Fruit fly (Drosophila melanogaster): ENCODE measurements around the gene CG13698.

The CG13698 gene

dm6 chr3L:18148418-18148973 is 42.5 kb upstream of the CG13698 start, which contains the start of gene CG7330 (continued):
- TF ChIP-seq Sry-β (GFP tag; optimal IDR thresholded peaks at IDR 0.05) (no peak), CG10543 (GFP tag; optimal IDR thresholded peaks at IDR 0.05) (peak; percentile 89), CG7271 (tag; optimal IDR thresholded peaks at IDR 0.05) (no peak), gem (tag; optimal IDR thresholded peaks at IDR 0.05) (peak; percentile 97), CG7987 (GFP tag; optimal IDR thresholded peaks at IDR 0.05) (peak; percentile 63), CG7963 (GFP tag; IDR thresholded peaks at IDR 0.05; ENCODE audit: partially characterized antibody) (no peak), Mrtf (GFP tag; IDR thresholded peaks at IDR 0.05) (peak; percentile 72), caup (GFP tag; optimal IDR thresholded peaks at IDR 0.05; ENCODE audit: severe bottlenecking) (peak; percentile 90), grau (tag; optimal IDR thresholded peaks at IDR 0.05) (peak; percentile 95), org-1 (GFP tag; optimal IDR thresholded peaks at IDR 0.05) (peak; percentile 93), CG12155 (GFP tag; optimal IDR thresholded peaks at IDR 0.05) (peak; percentile 86), phol (tag; optimal IDR thresholded peaks at IDR 0.05) (peak; percentile 95), sens (GFP tag) (peak; percentile 90), slou (GFP tag; optimal IDR thresholded peaks at IDR 0.05) (peak; percentile 55), Drgx (GFP tag; IDR thresholded peaks at IDR 0.05) (peak; percentile 95), crc (GFP tag; optimal IDR thresholded peaks at IDR 0.05) (no peak), ken (GFP tag; IDR thresholded peaks at IDR 0.05) (peak; percentile 66), amos (GFP tag; IDR thresholded peaks at IDR 0.05; ENCODE audit: partially characterized antibody) (no peak), Trl (optimal IDR thresholded peaks at IDR 0.05) (no peak), Trl (GFP tag; optimal IDR thresholded peaks at IDR 0.05) (peak; percentile 26), trem (tag; optimal IDR thresholded peaks at IDR 0.05) (peak; percentile 63), stwl (tag; optimal IDR thresholded peaks at IDR 0.05) (no peak), sisA (GFP tag; IDR thresholded peaks at IDR 0.05) (peak; percentile 92), gsb (GFP tag; IDR thresholded peaks at IDR 0.05) (peak; percentile 80), Hmx (GFP tag; optimal IDR thresholded peaks at IDR 0.05) (peak; percentile 64), dysf (GFP tag; IDR thresholded peaks at IDR 0.05) (peak; percentile 94), CG9437 (GFP tag; optimal IDR thresholded peaks at IDR 0.05) (peak; percentile 91), schlank (tag; optimal IDR thresholded peaks at IDR 0.05) (peak; percentile 60), sd (tag; optimal IDR thresholded peaks at IDR 0.05) (peak; percentile 73), H2.0 (GFP tag; IDR thresholded peaks at IDR 0.05) (peak; percentile 78), tna (GFP tag; IDR thresholded peaks at IDR 0.05; ENCODE audit: partially characterized antibody) (no peak), Taf1 (GFP tag; IDR thresholded peaks at IDR 0.05) (peak; percentile 34; the same call in 1 of the 2 replicates), tx (GFP tag; optimal IDR thresholded peaks at IDR 0.05) (no peak), Asciz (GFP tag; optimal IDR thresholded peaks at IDR 0.05) (peak; percentile 95), exex (tag; optimal IDR thresholded peaks at IDR 0.05) (peak; percentile 71), Ets65A (GFP tag) (peak; percentile 89), CG14014 (GFP tag; IDR thresholded peaks at IDR 0.05) (peak; percentile 88; the same call in 1 of the 2 replicates), zen (tag; optimal IDR thresholded peaks at IDR 0.05) (peak; percentile 69), Neu2 (GFP tag; optimal IDR thresholded peaks at IDR 0.05; ENCODE audit: borderline replicate concordance) (no peak), CG18764 (GFP tag; optimal IDR thresholded peaks at IDR 0.05) (peak; percentile 73), CG12744 (GFP tag; optimal IDR thresholded peaks at IDR 0.05) (no peak), Blimp-1 (GFP tag; optimal IDR thresholded peaks at IDR 0.05) (peak; percentile 84), CG1647 (GFP tag; optimal IDR thresholded peaks at IDR 0.05) (peak; percentile 36), CG11085 (GFP tag; IDR thresholded peaks at IDR 0.05) (0 out of 2 replicates have a peak, but pooled peaks have one; percentile 24), NC2α (GFP tag; optimal IDR thresholded peaks at IDR 0.05) (no peak), Fer1 (GFP tag; optimal IDR thresholded peaks at IDR 0.05) (peak; percentile 95), CG16815 (GFP tag; optimal IDR thresholded peaks at IDR 0.05) (peak; percentile 70), zfh2 (GFP tag; optimal IDR thresholded peaks at IDR 0.05) (peak; percentile 69), ac (GFP tag; optimal IDR thresholded peaks at IDR 0.05) (peak; percentile 14), CG4404 (GFP tag; IDR thresholded peaks at IDR 0.05) (peak; percentile 74), CG32767 (GFP tag; IDR thresholded peaks at IDR 0.05) (peak; percentile 90)
